Fruit fly (Drosophila melanogaster) whole organism, pupa: ENCODE measurements around the gene RpL24-like.

Experiments
- CG14655 ChIP-seq: fragments of 200-800 bp; sonication (Bioruptor generic); optimal IDR thresholded peaks from 3 replicates; lab custom pipeline; 2017; ENCODE audit warnings: mild to moderate bottlenecking, missing biosample characterization, missing genetic modification reagents, missing genetic modification characterization
- CG8301 ChIP-seq: fragments of 200-800 bp; sonication (Bioruptor generic); optimal IDR thresholded peaks from 2 replicates; lab custom pipeline; 2018; ENCODE audit warnings: missing biosample characterization, mild to moderate bottlenecking, missing genetic modification characterization
- CG9948 ChIP-seq: fragments of 200-800 bp; sonication (Bioruptor generic); optimal IDR thresholded peaks from 2 replicates; lab custom pipeline; 2018; ENCODE audit warnings: missing biosample characterization, mild to moderate bottlenecking, missing genetic modification characterization, moderate library complexity
- EcR ChIP-seq: fragments of 200-800 bp; sonication (Bioruptor generic); optimal IDR thresholded peaks from 3 replicates; lab custom pipeline; 2019; ENCODE audit warnings: missing biosample characterization, missing genetic modification characterization, mild to moderate bottlenecking, moderate library complexity, missing genetic modification reagents
- Ets98B ChIP-seq: fragments of 200-800 bp; sonication (Bioruptor generic); IDR thresholded peaks from 2 replicates; pipeline ENCODE4 v1.3.6; 2022; ENCODE audit warnings: missing biosample characterization, missing genetic modification characterization
- Snoo ChIP-seq: fragments of 200-800 bp; sonication (Bioruptor generic); optimal IDR thresholded peaks from 3 replicates; lab custom pipeline; 2017; ENCODE audit warnings: missing biosample characterization, mild to moderate bottlenecking, missing genetic modification characterization, inconsistent platforms

dm6 chr3R:11421643-11422122 is 9.7 kb downstream of the RpL24-like start, which contains the start of the genes ninaG and Sptz:
- TF ChIP-seq CG14655 (GFP tag; lab: Kevin White, UChicago) (no peak), Snoo (tag; lab: Kevin White, UChicago) (peak; percentile 90), CG9948 (tag; lab: Kevin White, UChicago) (peak; percentile 85), EcR (GFP tag; lab: Kevin White, UChicago) (no peak), Ets98B (GFP tag; lab: Robert Waterston, UW) (peak; percentile 91), CG8301 (no peak)
